Worm (Caenorhabditis elegans) whole organism, early embryonic: ENCODE measurements around the gene F58D12.3.
"Not testable (repeated sequence)": the region's sequence is repeated elsewhere in the genome, so short reads cannot be mapped to it uniquely, and the experiment has no call there.

Source experiments
- F13C5.2 ChIP-seq: sonication (generic microtip); optimal IDR thresholded peaks from 2 replicates; lab custom pipeline; 2017; ENCODE audit warnings: mild to moderate bottlenecking, missing genetic modification characterization, inconsistent platforms, missing compliant biosample characterization
- ama-1 ChIP-seq: fragments of 150-350 bp; optimal IDR thresholded peaks from 2 replicates; lab custom pipeline; 2014
- flt-1 ChIP-seq: fragments of 200-800 bp; sonication (Bioruptor generic); IDR thresholded peaks from 2 replicates; pipeline ENCODE4 v1.3.6; 2022; ENCODE audit warnings: missing genetic modification characterization, missing compliant biosample characterization
- pes-1 ChIP-seq: fragments of 200-800 bp; sonication (Bioruptor generic); IDR thresholded peaks from 2 replicates; pipeline ENCODE4 v1.3.6; 2022; ENCODE audit warnings: missing genetic modification reagents, missing genetic modification characterization, missing compliant biosample characterization
- sea-1 ChIP-seq: fragments of 200-800 bp; sonication (Bioruptor generic); conservative IDR thresholded peaks from 2 replicates; pipeline ENCODE4 v1.3.6; 2022; ENCODE audit warnings: missing genetic modification characterization, missing compliant biosample characterization
- tra-4 ChIP-seq: sonication (generic microtip); optimal IDR thresholded peaks from 2 replicates; lab custom pipeline; 2017; ENCODE audit warnings: missing genetic modification characterization, missing compliant biosample characterization

ce11 chrV:14038328-14039084, 19.1 kb upstream of the F58D12.3 start, which contains the start of gene vps-39:
- not testable (repeated sequence) for TF ChIP-seq tra-4 (tag; lab: Kevin White, UChicago); F13C5.2 (tag; lab: Kevin White, UChicago); ama-1
- TF ChIP-seq pes-1: peak; percentile 79; the same call in 1 of the 2 replicates
- TF ChIP-seq flt-1 (GFP tag; lab: Robert Waterston, UW): 0 out of 2 replicates have a peak, but pooled peaks have one; percentile 6
- TF ChIP-seq sea-1: peak; percentile 77
